Fruit fly (Drosophila melanogaster) whole organism, wandering third instar larva: ENCODE data around the gene CG8526.

ENCODE experiments used
- Abd-B ChIP-seq: fragments of >200 bp; optimal IDR thresholded peaks from 2 replicates; lab custom pipeline; 2017; ENCODE audit warnings: missing biosample characterization, missing genetic modification characterization
- CG9705 ChIP-seq: fragments of 200-800 bp; sonication (Bioruptor generic); optimal IDR thresholded peaks from 2 replicates; lab custom pipeline; 2018; ENCODE audit warnings: missing biosample characterization, mild to moderate bottlenecking, missing genetic modification characterization
- Dfd ChIP-seq: fragments of >200 bp; optimal IDR thresholded peaks from 2 replicates; lab custom pipeline; 2017; ENCODE audit warnings: missing biosample characterization, missing genetic modification characterization
- Dif ChIP-seq: fragments of 200-275, 200-300 bp; sonication (Bioruptor generic); optimal IDR thresholded peaks from 2 replicates; lab custom pipeline; 2018; ENCODE audit warnings: missing biosample characterization, missing genetic modification characterization; ENCODE audit not compliant: partially characterized antibody
- GATAd ChIP-seq: sonication (Bioruptor generic); optimal IDR thresholded peaks from 2 replicates; lab custom pipeline; 2016; ENCODE audit warnings: missing biosample characterization, missing genetic modification characterization
- HLH106 ChIP-seq: fragments of 200-800 bp; optimal IDR thresholded peaks from 3 replicates; lab custom pipeline; 2019; ENCODE audit warnings: missing biosample characterization, mild to moderate bottlenecking, missing genetic modification characterization, moderate library complexity
- Hnf4 ChIP-seq: fragments of 200-800 bp; sonication (Bioruptor generic); optimal IDR thresholded peaks from 2 replicates; lab custom pipeline; 2016; ENCODE audit warnings: missing biosample characterization, mild to moderate bottlenecking, missing genetic modification characterization
- Hr78 ChIP-seq: fragments of >200 bp; optimal IDR thresholded peaks from 2 replicates; lab custom pipeline; 2017; ENCODE audit warnings: missing biosample characterization, missing genetic modification characterization
- Hr83 ChIP-seq: fragments of 200-300 bp; sonication (Bioruptor generic); optimal IDR thresholded peaks from 2 replicates; lab custom pipeline; 2016; ENCODE audit warnings: missing biosample characterization, mild to moderate bottlenecking, missing genetic modification characterization, moderate library complexity; ENCODE audit not compliant: poor library complexity, severe bottlenecking
- Mio ChIP-seq: sonication (Bioruptor generic); optimal IDR thresholded peaks from 2 replicates; lab custom pipeline; 2016; ENCODE audit warnings: missing biosample characterization, missing genetic modification characterization
- Myc ChIP-seq: fragments of >200 bp; optimal IDR thresholded peaks from 2 replicates; lab custom pipeline; 2017
- N ChIP-seq: fragments of >200 bp; optimal IDR thresholded peaks from 2 replicates; lab custom pipeline; 2018; ENCODE audit warnings: missing biosample characterization, missing external identifiers, missing genetic modification characterization
- OdsH ChIP-seq: fragments of 200-800 bp; sonication (Bioruptor generic); optimal IDR thresholded peaks from 2 replicates; lab custom pipeline; 2016; ENCODE audit warnings: missing biosample characterization, mild to moderate bottlenecking, missing genetic modification characterization
- Rel ChIP-seq, 2 experiments: fragments of 200-800 bp; sonication (Bioruptor generic) in 1 of 2; optimal IDR thresholded peaks; 2 replicates in 1 of 2; 3 replicates in 1 of 2; lab custom pipeline; 2016 to 2019; ENCODE audit warnings: mild to moderate bottlenecking in 2 of 2, missing biosample characterization in 2 of 2, missing genetic modification characterization in 2 of 2, moderate library complexity in 1 of 2
- Sp1 ChIP-seq: fragments of 200-800 bp; sonication (Bioruptor generic); optimal IDR thresholded peaks from 3 replicates; lab custom pipeline; 2019; ENCODE audit warnings: missing biosample characterization, mild to moderate bottlenecking, missing genetic modification characterization, moderate library complexity
- Vsx2 ChIP-seq: fragments of 200-300, 225-300 bp; sonication (Bioruptor generic); optimal IDR thresholded peaks from 2 replicates; lab custom pipeline; 2018; ENCODE audit warnings: missing biosample characterization, missing genetic modification characterization; ENCODE audit not compliant: partially characterized antibody
- brk ChIP-seq: fragments of 200-800 bp; sonication (Bioruptor generic); optimal IDR thresholded peaks from 2 replicates; lab custom pipeline; 2016; ENCODE audit warnings: missing biosample characterization, mild to moderate bottlenecking, missing genetic modification characterization
- dl ChIP-seq, 2 experiments: fragments of 175-275, 200-275 bp in 1 of 2; fragments of 200-275 bp in 1 of 2; sonication (Bioruptor generic); optimal IDR thresholded peaks; lab custom pipeline; 2018; ENCODE audit warnings: mild to moderate bottlenecking in 2 of 2, missing biosample characterization in 2 of 2, missing genetic modification characterization in 2 of 2, moderate library complexity in 2 of 2; ENCODE audit not compliant: partially characterized antibody in 2 of 2, insufficient read depth in 1 of 2
- dmrt93B ChIP-seq: fragments of 200-800 bp; sonication (Bioruptor generic); optimal IDR thresholded peaks from 2 replicates; lab custom pipeline; 2018; ENCODE audit warnings: missing biosample characterization, mild to moderate bottlenecking, missing genetic modification characterization
- ey ChIP-seq: fragments of 200-800 bp; sonication (Bioruptor generic); optimal IDR thresholded peaks from 2 replicates; lab custom pipeline; 2016; ENCODE audit warnings: missing biosample characterization, missing genetic modification characterization
- foxo ChIP-seq, 2 experiments: fragments of 200-800 bp; sonication (Bioruptor generic); optimal IDR thresholded peaks; 2 replicates in 1 of 2; 3 replicates in 1 of 2; lab custom pipeline; 2016 to 2017; ENCODE audit warnings: missing biosample characterization in 2 of 2, missing genetic modification characterization in 2 of 2
- fru ChIP-seq: fragments of 200-800 bp; sonication (Bioruptor generic); optimal IDR thresholded peaks from 3 replicates; lab custom pipeline; 2016; ENCODE audit warnings: missing biosample characterization, mild to moderate bottlenecking, missing genetic modification characterization
- h ChIP-seq: fragments of 200-800 bp; sonication (Bioruptor generic); optimal IDR thresholded peaks from 3 replicates; lab custom pipeline; 2016; ENCODE audit warnings: missing biosample characterization, mild to moderate bottlenecking, missing genetic modification characterization
- jim ChIP-seq: fragments of 175-275, 200-325 bp; sonication (Bioruptor generic); optimal IDR thresholded peaks from 2 replicates; lab custom pipeline; 2016; ENCODE audit warnings: missing biosample characterization, mild to moderate bottlenecking, missing genetic modification characterization
- lola ChIP-seq: fragments of >200 bp; optimal IDR thresholded peaks from 2 replicates; lab custom pipeline; 2017; ENCODE audit warnings: missing biosample characterization, missing genetic modification characterization
- pan ChIP-seq: fragments of >200 bp; optimal IDR thresholded peaks from 2 replicates; lab custom pipeline; 2017
- psq ChIP-seq: fragments of 200-800 bp; sonication (Bioruptor generic); optimal IDR thresholded peaks from 3 replicates; lab custom pipeline; 2017; ENCODE audit warnings: missing biosample characterization, mild to moderate bottlenecking, missing genetic modification characterization, moderate library complexity
- rgr ChIP-seq: fragments of 200-800 bp; sonication (Bioruptor generic); optimal IDR thresholded peaks from 3 replicates; lab custom pipeline; 2016; ENCODE audit warnings: missing biosample characterization, mild to moderate bottlenecking, missing genetic modification characterization
- sage ChIP-seq: fragments of 200-800 bp; sonication (Bioruptor generic); optimal IDR thresholded peaks from 2 replicates; lab custom pipeline; 2016; ENCODE audit warnings: missing biosample characterization, mild to moderate bottlenecking, missing genetic modification characterization
- sv ChIP-seq: fragments of 200-800 bp; sonication (Bioruptor generic); optimal IDR thresholded peaks from 3 replicates; lab custom pipeline; 2016; ENCODE audit warnings: missing biosample characterization, missing genetic modification characterization
- tai ChIP-seq: sonication (Bioruptor generic); optimal IDR thresholded peaks from 2 replicates; lab custom pipeline; 2016; ENCODE audit warnings: missing biosample characterization, missing genetic modification characterization
- usp ChIP-seq: fragments of >200 bp; optimal IDR thresholded peaks from 2 replicates; lab custom pipeline; 2017; ENCODE audit warnings: missing biosample characterization, missing genetic modification characterization
- woc ChIP-seq: sonication (Bioruptor generic); optimal IDR thresholded peaks from 2 replicates; lab custom pipeline; 2016; ENCODE audit warnings: missing biosample characterization, mild to moderate bottlenecking, missing genetic modification characterization

CG8526 gene

DNA sequence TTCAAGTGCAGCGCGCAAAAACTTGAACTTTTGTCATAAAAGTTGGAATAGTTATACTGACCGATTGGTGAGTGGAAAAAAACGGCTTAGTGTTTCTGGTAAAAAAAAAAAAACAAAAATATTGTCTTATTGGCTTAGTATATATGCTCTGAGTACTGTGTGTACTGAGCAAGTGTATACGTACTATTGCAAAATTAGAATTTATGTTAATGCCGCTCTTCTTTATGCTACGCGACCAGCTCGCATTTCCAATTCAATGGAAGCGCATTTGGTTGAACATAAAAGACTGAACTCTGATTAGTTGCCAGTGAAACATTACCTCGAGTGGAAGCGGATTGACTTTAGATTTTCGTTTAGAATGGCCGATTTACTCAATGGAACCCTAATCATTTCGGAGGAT, 11.4 kb downstream of the CG8526 start, which contains the start of gene CG8534:
Gene CG8534 (plus strand): TSS at position 301 of the 400 bp plus-strand sequence.
- TF ChIP-seq Dfd (GFP tag; lab: Kevin White, UChicago), result no peak
- TF ChIP-seq Rel (GFP tag; optimal IDR thresholded peaks at IDR 0.05; lab: Kevin White, UChicago), result no peak
- no peak for TF ChIP-seq Rel (tag; optimal IDR thresholded peaks at IDR 0.05; lab: Kevin White, UChicago)
- no peak for TF ChIP-seq woc (GFP tag; lab: Kevin White, UChicago)
- no peak for TF ChIP-seq CG9705 (GFP tag; lab: Kevin White, UChicago)

DNA sequence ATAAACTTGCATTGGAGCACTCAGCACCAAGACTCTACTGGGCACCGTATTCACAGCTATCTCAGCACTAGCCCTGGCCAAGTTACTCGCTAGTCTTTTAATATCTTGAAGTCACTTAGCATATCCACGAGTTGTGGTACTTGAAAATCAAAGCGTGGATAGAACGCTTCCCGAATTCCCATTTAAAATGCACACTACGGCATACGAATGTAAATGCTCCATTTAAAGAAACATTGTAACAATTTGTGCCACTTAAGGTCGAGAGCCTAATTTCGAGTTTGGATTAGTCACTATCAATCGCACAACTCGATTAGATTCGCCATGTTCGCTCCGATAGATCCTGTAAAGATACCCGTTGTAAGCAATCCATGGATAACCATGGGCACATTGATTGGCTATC, 12.8 kb downstream of the CG8526 start, which contains the start of gene eloF:
Gene eloF (plus strand): TSS at position 301 of the 400 bp plus-strand sequence.
- TF ChIP-seq usp (GFP tag; lab: Kevin White, UChicago) (no peak), psq (no peak), OdsH (no peak), pan (lab: Kevin White, UChicago) (no peak), lola (GFP tag; lab: Kevin White, UChicago) (no peak), woc (GFP tag; lab: Kevin White, UChicago) (no peak), Rel (GFP tag; optimal IDR thresholded peaks at IDR 0.05; lab: Kevin White, UChicago) (no peak), Rel (tag; optimal IDR thresholded peaks at IDR 0.05; lab: Kevin White, UChicago) (no peak), Hnf4 (GFP tag; lab: Kevin White, UChicago) (no peak), CG9705 (GFP tag; lab: Kevin White, UChicago) (no peak), rgr (no peak), Hr83 (no peak), sv (GFP tag; lab: Kevin White, UChicago) (no peak), GATAd (GFP tag; lab: Kevin White, UChicago) (no peak), brk (no peak), jim (GFP tag; lab: Kevin White, UChicago) (no peak)

- TF ChIP-seq fru (GFP tag; lab: Kevin White, UChicago), result no peak
- TF ChIP-seq Hnf4 (GFP tag; lab: Kevin White, UChicago), result no peak
- TF ChIP-seq OdsH, result no peak
- TF ChIP-seq tai (GFP tag; lab: Kevin White, UChicago), result no peak
- no peak for TF ChIP-seq Rel (GFP tag; optimal IDR thresholded peaks at IDR 0.05; lab: Kevin White, UChicago)
- TF ChIP-seq Rel (tag; optimal IDR thresholded peaks at IDR 0.05; lab: Kevin White, UChicago), result no peak
- no peak for TF ChIP-seq jim (GFP tag; lab: Kevin White, UChicago)
- no peak for TF ChIP-seq Myc (lab: Kevin White, UChicago)
- TF ChIP-seq woc (GFP tag; lab: Kevin White, UChicago), result no peak
- no peak for TF ChIP-seq HLH106 (tag; lab: Kevin White, UChicago)
- no peak for TF ChIP-seq Mio (GFP tag; lab: Kevin White, UChicago)
- no peak for TF ChIP-seq foxo (GFP tag; optimal IDR thresholded peaks at IDR 0.05; lab: Kevin White, UChicago)
- TF ChIP-seq usp (GFP tag; lab: Kevin White, UChicago), result no peak
- no peak for TF ChIP-seq sv (GFP tag; lab: Kevin White, UChicago)
- TF ChIP-seq dmrt93B (GFP tag; lab: Kevin White, UChicago), result no peak
- no peak for TF ChIP-seq lola (GFP tag; lab: Kevin White, UChicago)
- TF ChIP-seq Hr78 (GFP tag; lab: Kevin White, UChicago), result no peak
- TF ChIP-seq psq, result no peak
Observed at dm6 chr3R:9816879-9817278, 15.8 kb downstream of the CG8526 start, which contains the start of gene CG16904. CG16904 (minus strand) TSS chr3R:9816979.

DNA sequence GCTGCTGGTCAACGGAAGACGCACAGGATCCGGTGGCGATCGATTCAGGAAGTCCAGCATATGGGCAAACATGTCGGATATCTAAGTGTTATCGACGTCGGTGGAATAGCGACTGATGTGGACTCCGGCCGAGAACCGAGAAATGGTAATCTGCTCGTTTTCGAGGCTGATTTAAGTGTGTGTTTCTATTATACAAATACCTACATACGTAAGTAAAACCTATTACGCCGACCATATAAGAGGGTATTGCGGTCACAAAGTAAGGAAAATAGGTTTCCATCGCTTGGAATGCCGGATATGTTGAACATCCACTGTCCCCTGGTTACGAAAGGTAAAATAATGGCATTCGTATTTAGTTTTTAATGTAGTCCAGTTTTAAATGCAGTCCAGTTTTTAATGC, 17.2 kb downstream of the CG8526 start, which contains the start of gene CG9459:
Gene CG9459 (minus strand): TSS at position 101 of the 400 bp plus-strand sequence.
- TF ChIP-seq brk (no peak), Dfd (GFP tag; lab: Kevin White, UChicago) (no peak), rgr (no peak), Dif (GFP tag; lab: Kevin White, UChicago) (no peak), GATAd (GFP tag; lab: Kevin White, UChicago) (no peak), woc (GFP tag; lab: Kevin White, UChicago) (no peak), Vsx2 (GFP tag; lab: Kevin White, UChicago) (no peak), sv (GFP tag; lab: Kevin White, UChicago) (no peak), Hnf4 (GFP tag; lab: Kevin White, UChicago) (no peak), sage (no peak), Myc (lab: Kevin White, UChicago) (no peak), Rel (GFP tag; optimal IDR thresholded peaks at IDR 0.05; lab: Kevin White, UChicago) (no peak), Rel (tag; optimal IDR thresholded peaks at IDR 0.05; lab: Kevin White, UChicago) (no peak), Sp1 (GFP tag; lab: Kevin White, UChicago) (no peak), jim (GFP tag; lab: Kevin White, UChicago) (no peak), N (no peak), ey (GFP tag; lab: Kevin White, UChicago) (no peak), h (GFP tag; lab: Kevin White, UChicago) (no peak), Abd-B (GFP tag; lab: Kevin White, UChicago) (no peak), dl (GFP tag; optimal IDR thresholded peaks at IDR 0.05; lab: Kevin White, UChicago; ENCODE audit: insufficient read depth in 1 of 2, partially characterized antibody in 2 of 2) (no peak)
